Worm (Caenorhabditis elegans): ENCODE data around the gene T01G1.4.
"Not testable (repeated sequence)": the region's sequence is repeated elsewhere in the genome, so short reads cannot be mapped to it uniquely, and the experiment has no call there.

- TF ChIP-seq snpc-4 (GFP tag; optimal IDR thresholded peaks at IDR 0.05); ama-1 (optimal IDR thresholded peaks at IDR 0.05); ama-1 (GFP tag; optimal IDR thresholded peaks at IDR 0.05): not testable (repeated sequence)
- TF ChIP-seq snpc-4 (tag; optimal IDR thresholded peaks at IDR 0.05): peak in 1 of 4 experiments; percentile 25
Observed at ce11 chrIV:11406744-11407690, 45.7 kb upstream of the T01G1.4 start, which contains the start of the genes his-63 and his-64.

Data from whole organism, young adult.